Fruit fly (Drosophila melanogaster) whole organism, embryonic: Measurements from ENCODE around the gene CG44362.

ENCODE experiments used
- Aef1 ChIP-seq: fragments of 200-800 bp; sonication (Bioruptor generic); IDR thresholded peaks from 3 replicates; pipeline ENCODE4 v1.3.6; 2022; ENCODE audit warnings: missing biosample characterization, missing genetic modification characterization
- Atf6 ChIP-seq: fragments of 200-800 bp; sonication (Bioruptor generic); IDR thresholded peaks from 2 replicates; pipeline ENCODE4 v1.3.6; 2022; ENCODE audit warnings: missing biosample characterization, missing genetic modification characterization
- Bdp1 ChIP-seq: fragments of 200-800 bp; sonication (Bioruptor generic); optimal IDR thresholded peaks from 3 replicates; lab custom pipeline; 2016; ENCODE audit warnings: missing biosample characterization, missing genetic modification characterization
- CG10959 ChIP-seq: fragments of 200-800 bp; sonication (Bioruptor generic); IDR thresholded peaks from 2 replicates; pipeline ENCODE4 v1.3.6; 2022; ENCODE audit warnings: missing biosample characterization, missing genetic modification characterization
- CG11456 ChIP-seq: fragments of 200-800 bp; sonication (Bioruptor generic); IDR thresholded peaks from 3 replicates; pipeline ENCODE4 v1.3.6; 2022; ENCODE audit warnings: missing biosample characterization, missing genetic modification characterization
- CG12219 ChIP-seq: fragments of 200-800 bp; sonication (Bioruptor generic); optimal IDR thresholded peaks from 3 replicates; lab custom pipeline; 2018; ENCODE audit warnings: missing biosample characterization, mild to moderate bottlenecking, missing genetic modification characterization
- CG12659 ChIP-seq: fragments of 200-800 bp; sonication (Bioruptor generic); optimal IDR thresholded peaks from 3 replicates; lab custom pipeline; 2017; ENCODE audit warnings: mild to moderate bottlenecking, missing biosample characterization, missing genetic modification reagents, missing genetic modification characterization
- CG12769 ChIP-seq: fragments of 200-800 bp; sonication (Bioruptor generic); optimal IDR thresholded peaks from 2 replicates; lab custom pipeline; 2019; ENCODE audit warnings: missing biosample characterization, mild to moderate bottlenecking, missing genetic modification characterization, moderate library complexity
- CG14710 ChIP-seq: fragments of 200-800 bp; sonication (Bioruptor generic); optimal IDR thresholded peaks from 3 replicates; lab custom pipeline; 2019; ENCODE audit warnings: missing biosample characterization, mild to moderate bottlenecking, missing genetic modification characterization, moderate library complexity
- CG17359 ChIP-seq: fragments of 200-800 bp; sonication (Bioruptor generic); optimal IDR thresholded peaks from 3 replicates; lab custom pipeline; 2018; ENCODE audit warnings: missing biosample characterization, mild to moderate bottlenecking, missing genetic modification characterization, moderate library complexity
- CG17361 ChIP-seq: fragments of 200-800 bp; sonication (Bioruptor generic); IDR thresholded peaks from 3 replicates; pipeline ENCODE4 v1.3.6; 2022; ENCODE audit warnings: missing biosample characterization, missing genetic modification characterization
- CG2875 ChIP-seq: fragments of 200-800 bp; sonication (Bioruptor generic); optimal IDR thresholded peaks from 2 replicates; lab custom pipeline; 2017; ENCODE audit warnings: missing biosample characterization, mild to moderate bottlenecking, missing genetic modification characterization, missing genetic modification reagents
- CG3163 ChIP-seq: fragments of 200-800 bp; sonication (Bioruptor generic); optimal IDR thresholded peaks from 3 replicates; lab custom pipeline; 2016; ENCODE audit warnings: missing biosample characterization, missing genetic modification characterization
- CG33213 ChIP-seq: fragments of 200-800 bp; sonication (Bioruptor generic); optimal IDR thresholded peaks from 3 replicates; lab custom pipeline; 2016; ENCODE audit warnings: missing biosample characterization, missing genetic modification characterization
- CG34224 ChIP-seq: fragments of 200-800 bp; sonication (Bioruptor generic); IDR thresholded peaks from 3 replicates; pipeline ENCODE4 v1.3.6; 2022; ENCODE audit warnings: missing biosample characterization, missing genetic modification characterization; ENCODE audit not compliant: partially characterized antibody
- CG42726 ChIP-seq: fragments of 200-800 bp; sonication (Bioruptor generic); IDR thresholded peaks from 2 replicates; pipeline ENCODE4 v1.3.6; 2022; ENCODE audit warnings: missing biosample characterization, missing genetic modification characterization; ENCODE audit not compliant: partially characterized antibody
- CG4282 ChIP-seq: fragments of 200-800 bp; sonication (Bioruptor generic); optimal IDR thresholded peaks from 2 replicates; lab custom pipeline; 2016; ENCODE audit warnings: missing biosample characterization, missing genetic modification characterization
- CG43689 ChIP-seq: fragments of 200-800 bp; sonication (Bioruptor generic); IDR thresholded peaks from 2 replicates; pipeline ENCODE4 v1.3.6; 2022; ENCODE audit warnings: missing biosample characterization, missing genetic modification characterization
- CG6654 ChIP-seq: fragments of 200-800 bp; sonication (Bioruptor generic); optimal IDR thresholded peaks from 2 replicates; lab custom pipeline; 2017; ENCODE audit warnings: missing biosample characterization, mild to moderate bottlenecking, missing genetic modification characterization
- CG7271 ChIP-seq: fragments of 200-800 bp; sonication (Bioruptor generic); optimal IDR thresholded peaks from 2 replicates; lab custom pipeline; 2018; ENCODE audit warnings: missing biosample characterization, mild to moderate bottlenecking, missing genetic modification characterization, moderate library complexity
- CG9727 ChIP-seq: fragments of 200-800 bp; sonication (Bioruptor generic); optimal IDR thresholded peaks from 3 replicates; lab custom pipeline; 2017; ENCODE audit warnings: missing biosample characterization, mild to moderate bottlenecking, missing genetic modification characterization
- CG9876 ChIP-seq: fragments of 200-800 bp; sonication (Bioruptor generic); optimal IDR thresholded peaks from 2 replicates; lab custom pipeline; 2016; ENCODE audit warnings: missing biosample characterization, missing genetic modification characterization
- Dek ChIP-seq: fragments of 200-800 bp; sonication (Bioruptor generic); optimal IDR thresholded peaks from 3 replicates; lab custom pipeline; 2019; ENCODE audit warnings: missing biosample characterization, mild to moderate bottlenecking, missing genetic modification characterization, moderate library complexity
- Dfd ChIP-seq, 2 experiments: fragments of >200 bp; optimal IDR thresholded peaks; 2 replicates each; lab custom pipeline; 2017; ENCODE audit warnings: missing biosample characterization in 2 of 2, missing genetic modification characterization in 2 of 2
- Elba2 ChIP-seq: fragments of 200-800 bp; sonication (Bioruptor generic); optimal IDR thresholded peaks from 3 replicates; lab custom pipeline; 2016; ENCODE audit warnings: missing biosample characterization, missing genetic modification characterization
- Hmx ChIP-seq: fragments of 200-800 bp; sonication (Bioruptor generic); optimal IDR thresholded peaks from 2 replicates; lab custom pipeline; 2016; ENCODE audit warnings: missing biosample characterization, missing genetic modification characterization
- MESR4 ChIP-seq: fragments of 200-800 bp; sonication (Bioruptor generic); optimal IDR thresholded peaks from 2 replicates; lab custom pipeline; 2018; ENCODE audit warnings: missing biosample characterization, mild to moderate bottlenecking, missing genetic modification characterization, moderate library complexity
- Myb ChIP-seq: fragments of 200-800 bp; sonication (Bioruptor generic); optimal IDR thresholded peaks from 2 replicates; lab custom pipeline; 2016; ENCODE audit warnings: missing biosample characterization, missing genetic modification characterization
- Oli ChIP-seq: fragments of 200-800 bp; sonication (Bioruptor generic); optimal IDR thresholded peaks from 2 replicates; lab custom pipeline; 2018; ENCODE audit warnings: missing biosample characterization, mild to moderate bottlenecking, missing genetic modification characterization, moderate library complexity
- Sox100B ChIP-seq: fragments of 200-800 bp; sonication (Bioruptor generic); optimal IDR thresholded peaks from 3 replicates; lab custom pipeline; 2018; ENCODE audit warnings: missing biosample characterization, mild to moderate bottlenecking, missing genetic modification characterization
- Sry-β ChIP-seq: fragments of 200-800 bp; sonication (Bioruptor generic); optimal IDR thresholded peaks from 2 replicates; lab custom pipeline; 2018; ENCODE audit warnings: missing biosample characterization, mild to moderate bottlenecking, missing genetic modification characterization, moderate library complexity
- ab ChIP-seq: fragments of 200-800 bp; sonication (Bioruptor generic); optimal IDR thresholded peaks from 2 replicates; lab custom pipeline; 2016; ENCODE audit warnings: missing biosample characterization, missing genetic modification characterization
- bowl ChIP-seq: fragments of 200-800 bp; sonication (Bioruptor generic); IDR thresholded peaks from 2 replicates; pipeline ENCODE4 v1.3.6; 2022; ENCODE audit warnings: missing biosample characterization, missing genetic modification characterization
- chm ChIP-seq: fragments of 200-800 bp; sonication (Bioruptor generic); IDR thresholded peaks from 2 replicates; pipeline ENCODE4 v1.3.6; 2022; ENCODE audit warnings: missing biosample characterization, missing genetic modification characterization
- dan ChIP-seq: fragments of 200-800 bp; sonication (Bioruptor generic); IDR thresholded peaks from 2 replicates; pipeline ENCODE4 v1.3.6; 2022; ENCODE audit warnings: missing biosample characterization, missing genetic modification characterization
- dimm ChIP-seq: fragments of 200-800 bp; sonication (Bioruptor generic); IDR thresholded peaks from 2 replicates; pipeline ENCODE4 v1.3.6; 2022; ENCODE audit warnings: missing biosample characterization, missing genetic modification characterization
- gcm2 ChIP-seq: fragments of 200-800 bp; sonication (Bioruptor generic); optimal IDR thresholded peaks from 2 replicates; lab custom pipeline; 2016; ENCODE audit warnings: missing biosample characterization, missing genetic modification characterization
- gt ChIP-seq: fragments of 200-800 bp; sonication (Bioruptor generic); IDR thresholded peaks from 2 replicates; pipeline ENCODE4 v1.3.6; 2022; ENCODE audit warnings: missing biosample characterization, missing genetic modification characterization
- jumu ChIP-seq: fragments of 200-800 bp; sonication (Bioruptor generic); optimal IDR thresholded peaks from 3 replicates; lab custom pipeline; 2016; ENCODE audit warnings: missing biosample characterization, missing genetic modification characterization
- lbe ChIP-seq: fragments of 200-800 bp; sonication (Bioruptor generic); optimal IDR thresholded peaks from 2 replicates; lab custom pipeline; 2016; ENCODE audit warnings: missing biosample characterization, mild to moderate bottlenecking, missing genetic modification characterization
- mirr ChIP-seq: fragments of 200-800 bp; sonication (Bioruptor generic); optimal IDR thresholded peaks from 3 replicates; lab custom pipeline; 2018; ENCODE audit warnings: missing biosample characterization, mild to moderate bottlenecking, missing genetic modification characterization
- phol ChIP-seq: fragments of 200-800 bp; sonication (Bioruptor generic); optimal IDR thresholded peaks from 3 replicates; lab custom pipeline; 2018; ENCODE audit warnings: missing biosample characterization, mild to moderate bottlenecking, missing genetic modification characterization, moderate library complexity
- repo ChIP-seq: fragments of 200-800 bp; sonication (Bioruptor generic); optimal IDR thresholded peaks from 2 replicates; lab custom pipeline; 2016; ENCODE audit warnings: missing biosample characterization, missing genetic modification characterization
- sd ChIP-seq: fragments of 200-800 bp; sonication (Bioruptor generic); optimal IDR thresholded peaks from 3 replicates; lab custom pipeline; 2018; ENCODE audit warnings: missing biosample characterization, mild to moderate bottlenecking, missing genetic modification characterization, moderate library complexity
- sens ChIP-seq: fragments of 200-800 bp; sonication (Bioruptor generic); peaks from one replicate; lab custom pipeline; 2016; ENCODE audit warnings: missing biosample characterization, missing genetic modification characterization
- slbo ChIP-seq: fragments of 200-800 bp; sonication (Bioruptor generic); IDR thresholded peaks from 2 replicates; pipeline ENCODE4 v1.3.6; 2022; ENCODE audit warnings: missing biosample characterization, missing genetic modification characterization
- tio ChIP-seq: fragments of 200-800 bp; sonication (Bioruptor generic); optimal IDR thresholded peaks from 2 replicates; lab custom pipeline; 2017; ENCODE audit warnings: missing biosample characterization, missing genetic modification characterization, inconsistent platforms
- twi ChIP-seq: fragments of 200-800 bp; optimal IDR thresholded peaks from 2 replicates; lab custom pipeline; 2019; ENCODE audit warnings: missing biosample characterization, mild to moderate bottlenecking, missing genetic modification characterization, moderate library complexity
- zen ChIP-seq: fragments of 200-800 bp; sonication (Bioruptor generic); optimal IDR thresholded peaks from 3 replicates; lab custom pipeline; 2018; ENCODE audit warnings: missing biosample characterization, mild to moderate bottlenecking, missing genetic modification characterization, moderate library complexity

The CG44362 gene

dm6 chr3L:11348971-11349907 lies 48.1 kb upstream of the CG44362 start (continued):
- TF ChIP-seq CG43689 (GFP tag; lab: Robert Waterston, UW) (peak; percentile 71), chm (GFP tag; lab: Robert Waterston, UW) (peak; percentile 64), CG12219 (peak; percentile 81), MESR4 (no peak), CG10959 (no peak; the same call in 1 of the 2 replicates), mirr (peak; percentile 72), dan (GFP tag; lab: Robert Waterston, UW) (no peak), CG14710 (peak; percentile 65), CG17361 (GFP tag; lab: Robert Waterston, UW) (peak; percentile 58; the same call in 2 of the 3 replicates), Bdp1 (GFP tag; lab: Kevin White, UChicago) (no peak), CG2875 (GFP tag; lab: Kevin White, UChicago) (peak; percentile 68), Oli (tag; lab: Kevin White, UChicago) (peak; percentile 94), Dfd (GFP tag; optimal IDR thresholded peaks at IDR 0.05; lab: Kevin White, UChicago) (no peak), Hmx (no peak), jumu (no peak), Sry-β (GFP tag; lab: Kevin White, UChicago) (no peak), Myb (no peak), CG12659 (GFP tag; lab: Kevin White, UChicago) (peak; percentile 96), CG17359 (peak; percentile 94), CG34224 (GFP tag; lab: Robert Waterston, UW) (no peak), lbe (GFP tag; lab: Kevin White, UChicago) (peak; percentile 51), twi (tag; lab: Kevin White, UChicago) (peak; percentile 39), CG7271 (peak; percentile 71), CG6654 (peak; percentile 43), Dek (tag; lab: Kevin White, UChicago) (peak; percentile 93), CG11456 (peak; percentile 66; the same call in 2 of the 3 replicates), dimm (GFP tag; lab: Robert Waterston, UW) (peak; percentile 82), CG9727 (GFP tag; lab: Kevin White, UChicago) (peak; percentile 79), CG42726 (GFP tag; lab: Robert Waterston, UW) (no peak), CG9876 (no peak), tio (peak; percentile 83), ab (GFP tag; lab: Kevin White, UChicago) (no peak), Sox100B (GFP tag; lab: Kevin White, UChicago) (peak; percentile 90), gt (GFP tag; lab: Robert Waterston, UW) (peak; percentile 44; the same call in 1 of the 2 replicates), CG3163 (GFP tag; lab: Kevin White, UChicago) (no peak), repo (GFP tag; lab: Kevin White, UChicago) (no peak), sens (GFP tag; lab: Kevin White, UChicago) (peak; percentile 64), sd (tag; lab: Kevin White, UChicago) (peak; percentile 78), slbo (GFP tag; lab: Robert Waterston, UW) (peak; percentile 93), Aef1 (GFP tag; lab: Robert Waterston, UW) (peak; percentile 82), CG33213 (GFP tag; lab: Kevin White, UChicago) (no peak), phol (tag; lab: Kevin White, UChicago) (peak; percentile 92), CG12769 (tag; lab: Kevin White, UChicago) (peak; percentile 91), Atf6 (GFP tag; lab: Robert Waterston, UW) (peak; percentile 95), CG4282 (GFP tag; lab: Kevin White, UChicago) (no peak), gcm2 (GFP tag; lab: Kevin White, UChicago) (peak; percentile 33), bowl (peak; percentile 56; the same call in 1 of the 2 replicates), Elba2 (GFP tag; lab: Kevin White, UChicago) (no peak), zen (tag; lab: Kevin White, UChicago) (peak; percentile 80)
